Fruit fly (Drosophila melanogaster) S2 (cell line): ENCODE data around the gene mus201.

Experiments
- CG8478 ChIP-seq: fragments of >200 bp; optimal IDR thresholded peaks from 2 replicates; lab custom pipeline; 2018
- CTCF ChIP-seq, 2 experiments: fragments of >200 bp; optimal IDR thresholded peaks; 2 replicates each; lab custom pipeline; 2018

DNA sequence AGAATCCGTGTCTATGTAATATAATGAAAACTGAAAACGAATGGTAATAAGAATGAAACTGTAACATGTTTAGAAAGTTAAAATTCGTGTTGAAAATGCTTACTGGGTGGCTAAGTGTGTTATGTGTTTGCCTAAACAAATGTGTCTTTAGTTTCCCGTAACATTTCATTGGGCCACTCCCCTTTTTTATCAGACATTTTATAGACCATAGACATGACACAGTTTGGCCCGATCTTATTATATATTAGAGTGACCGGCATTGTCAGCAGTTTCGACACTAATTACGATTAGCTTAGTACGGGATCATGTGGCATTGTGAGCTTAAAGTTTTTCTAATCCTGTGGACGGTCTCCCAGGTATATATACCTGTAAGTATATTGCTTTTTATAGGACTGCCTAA lies 39.1 kb downstream of the mus201 start, which contains the start of gene CheA29a:
- no peak for TF ChIP-seq CTCF (optimal IDR thresholded peaks at IDR 0.05; lab: Kevin White, UChicago)
- TF ChIP-seq CG8478 = no peak
